Worm (Caenorhabditis elegans): ENCODE results near the gene cyp-29A2.
A peak's percentile ranks its signal among the peaks of the same experiment; 100 is the strongest.

Gene cyp-29A2

ce11 chrV:11252429-11252828 lies 35.0 kb downstream of the cyp-29A2 start, which contains the start of gene srsx-33:
TSS of gene srsx-33 (minus strand) at chrV:11252529.
- TF ChIP-seq efl-1 (optimal IDR thresholded peaks at IDR 0.05), result no peak
- peak in 1 of 2 experiments; percentile 9 for TF ChIP-seq efl-1 (GFP tag; optimal IDR thresholded peaks at IDR 0.05 in 1 of 2)
- no peak for TF ChIP-seq elt-3 (tag; optimal IDR thresholded peaks at IDR 0.05)

ce11 chrV:11254980-11255379 lies 37.6 kb downstream of the cyp-29A2 start, which contains the start of gene srsx-31:
TSS of gene srsx-31 (minus strand) at chrV:11255080.
- TF ChIP-seq nhr-71 (tag; optimal IDR thresholded peaks at IDR 0.05), result no peak
- no peak for TF ChIP-seq unc-98 (GFP tag; IDR thresholded peaks at IDR 0.05)
- no peak for TF ChIP-seq aha-1 (tag; optimal IDR thresholded peaks at IDR 0.05)
- TF ChIP-seq nhr-12 (tag; optimal IDR thresholded peaks at IDR 0.05), result no peak
- no peak for TF ChIP-seq elt-3 (tag; optimal IDR thresholded peaks at IDR 0.05)

ce11 chrV:11258896-11259295 lies 41.5 kb downstream of the cyp-29A2 start, which contains the start of gene lgc-36:
TSS of gene lgc-36 (minus strand) at chrV:11258996.
- TF ChIP-seq nhr-237 (tag; optimal IDR thresholded peaks at IDR 0.05) (no peak), sup-37 (GFP tag; optimal IDR thresholded peaks at IDR 0.05) (no peak), elt-2 (tag; optimal IDR thresholded peaks at IDR 0.05) (no peak), nhr-85 (tag) (no peak), F16B12.6 (tag; optimal IDR thresholded peaks at IDR 0.05) (no peak), fkh-8 (tag; optimal IDR thresholded peaks at IDR 0.05) (no peak), tlp-1 (tag; optimal IDR thresholded peaks at IDR 0.05) (no peak), fos-1 (tag; optimal IDR thresholded peaks at IDR 0.05) (no peak), nhr-19 (GFP tag; conservative IDR thresholded peaks at IDR 0.05) (no peak)

ce11 chrV:11260622-11261021 lies 43.2 kb downstream of the cyp-29A2 start, which contains the start of gene F07B10.7:
TSS of gene F07B10.7 (minus strand) at chrV:11260722.
- no peak for TF ChIP-seq fkh-8 (tag; optimal IDR thresholded peaks at IDR 0.05)
- TF ChIP-seq vab-15 (tag; optimal IDR thresholded peaks at IDR 0.05), result no peak
- TF ChIP-seq dsc-1 (tag; optimal IDR thresholded peaks at IDR 0.05), result no peak
- no peak for TF ChIP-seq unc-98 (GFP tag; IDR thresholded peaks at IDR 0.05)
- no peak for TF ChIP-seq lin-35 (GFP tag; optimal IDR thresholded peaks at IDR 0.05)
- no peak for TF ChIP-seq aha-1 (tag; optimal IDR thresholded peaks at IDR 0.05)
- TF ChIP-seq sox-4 (tag; optimal IDR thresholded peaks at IDR 0.05), result no peak
- TF ChIP-seq nhr-71 (tag; optimal IDR thresholded peaks at IDR 0.05), result no peak
- no peak for TF ChIP-seq fkh-10 (GFP tag; optimal IDR thresholded peaks at IDR 0.05)
- no peak for TF ChIP-seq unc-30 (tag; optimal IDR thresholded peaks at IDR 0.05)
- TF ChIP-seq unc-130 (tag; optimal IDR thresholded peaks at IDR 0.05), result no peak
- TF ChIP-seq nhr-28 (tag; optimal IDR thresholded peaks at IDR 0.05), result no peak
- no peak for TF ChIP-seq lin-39 (tag; optimal IDR thresholded peaks at IDR 0.05)
- TF ChIP-seq nhr-20 (tag; optimal IDR thresholded peaks at IDR 0.05), result no peak
- no peak for TF ChIP-seq sup-37 (GFP tag; optimal IDR thresholded peaks at IDR 0.05)
- TF ChIP-seq dpl-1 (GFP tag; optimal IDR thresholded peaks at IDR 0.05), result no peak
- TF ChIP-seq tlp-1 (tag; optimal IDR thresholded peaks at IDR 0.05), result no peak
- no peak for TF ChIP-seq pqm-1 (tag; optimal IDR thresholded peaks at IDR 0.05)

DNA sequence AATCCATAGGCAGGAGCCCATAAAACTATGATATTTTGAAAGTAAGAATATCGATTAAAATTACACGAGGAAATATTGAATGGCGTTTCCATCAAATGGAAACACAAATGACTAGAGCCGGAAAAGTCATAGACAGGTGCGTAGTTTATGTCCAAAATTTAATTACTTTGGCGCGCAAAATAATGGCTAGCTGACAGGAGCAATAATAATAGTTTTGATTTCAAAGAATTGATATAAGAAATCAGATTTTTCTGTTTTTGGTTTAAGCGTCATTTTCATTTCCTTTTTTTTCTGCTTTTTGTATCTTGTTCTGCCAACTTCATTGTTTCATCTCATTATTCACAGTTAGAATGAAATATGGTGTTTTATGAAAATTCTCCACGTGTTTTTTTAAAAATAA lies 45.6 kb downstream of the cyp-29A2 start, which contains the start of gene F07B10.4:
Gene F07B10.4, minus strand, starts transcription at position 101 of the 400 bp plus-strand sequence.
- TF ChIP-seq ceh-82 (tag; optimal IDR thresholded peaks at IDR 0.05) (no peak), fkh-8 (tag; optimal IDR thresholded peaks at IDR 0.05) (peak; percentile 11)

- TF ChIP-seq F16B12.6 (tag; optimal IDR thresholded peaks at IDR 0.05) (no peak), C16A3.4 (tag; optimal IDR thresholded peaks at IDR 0.05) (no peak), lin-15B (tag; optimal IDR thresholded peaks at IDR 0.05) (no peak), xbp-1 (tag; optimal IDR thresholded peaks at IDR 0.05) (no peak), pax-3 (tag; optimal IDR thresholded peaks at IDR 0.05) (no peak), irx-1 (tag; optimal IDR thresholded peaks at IDR 0.05) (no peak), fkh-10 (GFP tag; optimal IDR thresholded peaks at IDR 0.05) (no peak), elt-2 (tag; optimal IDR thresholded peaks at IDR 0.05) (peak; percentile 56)
Measured at ce11 chrV:11265482-11265881, 48.1 kb downstream of the cyp-29A2 start, which contains the start of gene cln-3.1. TSS of gene cln-3.1 (minus strand) at chrV:11265652.
